Fruit fly (Drosophila melanogaster) whole organism: ENCODE measurements around the gene CG9498.

Source experiments
- pan ChIP-seq: fragments of >200 bp; optimal IDR thresholded peaks from 2 replicates; lab custom pipeline; 2017
- psq ChIP-seq: fragments of >200 bp; optimal IDR thresholded peaks from 2 replicates; lab custom pipeline; 2017

DNA sequence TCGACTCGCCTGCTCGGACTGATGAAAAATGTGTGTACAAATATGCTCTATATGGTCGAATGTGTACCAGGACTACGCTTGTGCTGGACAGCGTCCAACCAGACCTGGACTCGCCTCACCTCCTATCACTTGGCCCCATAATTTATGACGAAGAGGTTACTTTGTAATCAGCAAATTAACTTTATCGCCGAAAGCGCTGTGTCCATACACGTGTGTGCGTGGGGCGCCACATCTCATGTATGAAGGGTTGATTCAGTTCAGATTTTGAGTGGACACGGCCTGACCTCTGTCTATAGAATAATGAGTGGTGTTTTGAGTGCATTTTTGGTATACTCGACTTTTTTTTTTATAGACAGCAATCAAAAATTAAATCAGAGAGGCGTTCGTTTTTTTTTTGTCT lies 9.2 kb upstream of the CG9498 start:
- TF ChIP-seq psq (lab: Kevin White, UChicago) (no peak), pan (lab: Kevin White, UChicago) (no peak)
